Worm (Caenorhabditis elegans): ENCODE data around the gene swm-1.

swm-1 gene

ce11 chrV:9005243-9005642 is 49.4 kb downstream of the swm-1 start, which contains the start of gene srx-3:
srx-3 (plus strand) TSS chrV:9005543.
- no peak for TF ChIP-seq zip-5 (tag; optimal IDR thresholded peaks at IDR 0.05)
- no peak for TF ChIP-seq gmeb-2 (tag; optimal IDR thresholded peaks at IDR 0.05)
- TF ChIP-seq ztf-16 (tag; optimal IDR thresholded peaks at IDR 0.05): no peak
- TF ChIP-seq syd-9 (tag; optimal IDR thresholded peaks at IDR 0.05): no peak
- TF ChIP-seq ama-1 (optimal IDR thresholded peaks at IDR 0.05): no peak
- TF ChIP-seq ahr-1 (tag; optimal IDR thresholded peaks at IDR 0.05): no peak
- TF ChIP-seq unc-3 (GFP tag; conservative IDR thresholded peaks at IDR 0.05): no peak
- TF ChIP-seq unc-3 (tag; optimal IDR thresholded peaks at IDR 0.05): no peak
- no peak for TF ChIP-seq ceh-19 (GFP tag; optimal IDR thresholded peaks at IDR 0.05)
- no peak for TF ChIP-seq C08G9.2 (tag; optimal IDR thresholded peaks at IDR 0.05)
- no peak for TF ChIP-seq unc-55 (GFP tag; optimal IDR thresholded peaks at IDR 0.05)
- no peak for TF ChIP-seq che-1 (tag; optimal IDR thresholded peaks at IDR 0.05)
- no peak for TF ChIP-seq lim-6 (tag; optimal IDR thresholded peaks at IDR 0.05)
- no peak for TF ChIP-seq nfya-1 (tag; optimal IDR thresholded peaks at IDR 0.05)
- no peak for TF ChIP-seq madf-2 (tag; optimal IDR thresholded peaks at IDR 0.05)
- TF ChIP-seq dve-1 (tag; optimal IDR thresholded peaks at IDR 0.05): no peak
- TF ChIP-seq ceh-18 (tag; optimal IDR thresholded peaks at IDR 0.05): no peak
- TF ChIP-seq pag-3 (tag; optimal IDR thresholded peaks at IDR 0.05; ENCODE audit: borderline replicate concordance): no peak
- no peak for TF ChIP-seq hlh-30 (tag; optimal IDR thresholded peaks at IDR 0.05; ENCODE audit: insufficient read depth)
- TF ChIP-seq ceh-2 (tag; optimal IDR thresholded peaks at IDR 0.05): no peak
- no peak for TF ChIP-seq K09A11.1 (tag; optimal IDR thresholded peaks at IDR 0.05; ENCODE audit: insufficient read depth)
